Worm (Caenorhabditis elegans): ENCODE measurements around the gene F23D12.7.

F23D12.7 gene

ce11 chrX:14473740-14474139 is 20.1 kb upstream of the F23D12.7 start, which contains the start of gene M163.5:
TSS of gene M163.5 (plus strand) at chrX:14474040.
- TF ChIP-seq hlh-6 (tag; optimal IDR thresholded peaks at IDR 0.05), result no peak
- TF ChIP-seq ceh-31 (tag; optimal IDR thresholded peaks at IDR 0.05), result no peak
- no peak for TF ChIP-seq nhr-11 (tag; optimal IDR thresholded peaks at IDR 0.05)
- no peak for TF ChIP-seq sox-2 (GFP tag; IDR thresholded peaks at IDR 0.05)
- TF ChIP-seq unc-42 (tag; optimal IDR thresholded peaks at IDR 0.05), result no peak
- no peak for TF ChIP-seq ahr-1 (tag; optimal IDR thresholded peaks at IDR 0.05)
- TF ChIP-seq pha-4 (tag; optimal IDR thresholded peaks at IDR 0.05), result no peak
- no peak for TF ChIP-seq nhr-232 (tag; optimal IDR thresholded peaks at IDR 0.05)
- no peak for TF ChIP-seq tbx-2 (tag; optimal IDR thresholded peaks at IDR 0.05)

DNA sequence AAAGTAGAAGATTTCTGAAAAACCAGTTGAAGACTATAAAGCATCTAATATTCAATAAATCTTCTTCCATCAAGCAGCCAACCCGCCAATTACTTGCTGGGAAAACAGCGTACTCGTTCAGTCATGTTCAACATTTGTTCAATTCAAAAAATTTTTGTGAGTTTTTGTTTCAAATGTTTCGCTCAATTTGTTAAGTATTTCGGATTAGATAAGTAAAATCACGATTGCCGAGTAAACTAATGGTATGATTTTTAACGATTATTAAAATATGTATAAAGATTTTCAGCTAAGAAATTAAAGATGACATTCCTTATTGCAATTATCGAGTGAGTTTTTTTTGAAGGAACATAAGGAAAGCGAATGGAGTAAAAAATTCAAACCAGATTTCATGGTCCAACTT is 17.1 kb upstream of the F23D12.7 start, which contains the start of gene M163.10:
TSS of gene M163.10 (plus strand) at position 301 of the 400 bp plus-strand sequence.
- TF ChIP-seq Y22D7AL.16 (tag; optimal IDR thresholded peaks at IDR 0.05), result no peak
- TF ChIP-seq rnt-1 (tag; optimal IDR thresholded peaks at IDR 0.05), result no peak
- no peak for TF ChIP-seq tbx-2 (tag; optimal IDR thresholded peaks at IDR 0.05)
- TF ChIP-seq ttx-3 (tag; optimal IDR thresholded peaks at IDR 0.05), result no peak
- TF ChIP-seq ceh-19 (GFP tag; optimal IDR thresholded peaks at IDR 0.05), result no peak
- TF ChIP-seq fkh-10 (GFP tag; optimal IDR thresholded peaks at IDR 0.05), result no peak
- TF ChIP-seq nhr-232 (tag; optimal IDR thresholded peaks at IDR 0.05), result no peak
- TF ChIP-seq unc-55 (GFP tag; optimal IDR thresholded peaks at IDR 0.05), result no peak
- TF ChIP-seq lim-6 (tag; optimal IDR thresholded peaks at IDR 0.05), result no peak
- no peak for TF ChIP-seq pha-4 (tag; optimal IDR thresholded peaks at IDR 0.05)
- no peak for TF ChIP-seq ceh-22 (tag; optimal IDR thresholded peaks at IDR 0.05)
- no peak for TF ChIP-seq ceh-18 (tag; optimal IDR thresholded peaks at IDR 0.05)
- no peak for TF ChIP-seq sox-2 (GFP tag; IDR thresholded peaks at IDR 0.05)
- no peak for TF ChIP-seq pha-2 (tag; optimal IDR thresholded peaks at IDR 0.05)
- no peak for TF ChIP-seq ceh-2 (tag; optimal IDR thresholded peaks at IDR 0.05)
- TF ChIP-seq odd-2 (tag; optimal IDR thresholded peaks at IDR 0.05), result no peak
- no peak for TF ChIP-seq pqm-1 (tag; optimal IDR thresholded peaks at IDR 0.05)
- TF ChIP-seq ceh-24 (tag; optimal IDR thresholded peaks at IDR 0.05), result no peak

- TF ChIP-seq odd-2 (tag; optimal IDR thresholded peaks at IDR 0.05) (no peak), dmd-4 (tag; optimal IDR thresholded peaks at IDR 0.05; ENCODE audit: borderline replicate concordance) (no peak), K09A11.1 (tag; optimal IDR thresholded peaks at IDR 0.05; ENCODE audit: insufficient read depth) (no peak), fkh-10 (GFP tag; optimal IDR thresholded peaks at IDR 0.05) (no peak), madf-2 (tag; optimal IDR thresholded peaks at IDR 0.05) (no peak), unc-86 (tag; optimal IDR thresholded peaks at IDR 0.05) (no peak), elt-4 (tag; optimal IDR thresholded peaks at IDR 0.05) (no peak), pqm-1 (tag; optimal IDR thresholded peaks at IDR 0.05) (no peak), lin-11 (tag; optimal IDR thresholded peaks at IDR 0.05) (no peak), sdc-2 (tag; optimal IDR thresholded peaks at IDR 0.05) (no peak), gmeb-2 (tag; optimal IDR thresholded peaks at IDR 0.05) (no peak), ceh-19 (GFP tag; optimal IDR thresholded peaks at IDR 0.05) (no peak), ceh-22 (tag; optimal IDR thresholded peaks at IDR 0.05) (no peak), pat-9 (tag; optimal IDR thresholded peaks at IDR 0.05) (no peak), ceh-2 (tag; optimal IDR thresholded peaks at IDR 0.05) (no peak), sox-4 (tag; optimal IDR thresholded peaks at IDR 0.05) (no peak), zip-5 (tag; optimal IDR thresholded peaks at IDR 0.05) (no peak)
These were observed 15.6 kb upstream of the F23D12.7 start, which contains the start of gene M163.9 for ce11 chrX:14469284-14469683. TSS of gene M163.9 (plus strand) at chrX:14469584.

ce11 chrX:14466532-14466931 is 12.9 kb upstream of the F23D12.7 start, which contains the start of gene M163.21:
TSS of gene M163.21 (plus strand) at chrX:14466832.
- TF ChIP-seq ceh-19 (GFP tag; optimal IDR thresholded peaks at IDR 0.05) (no peak), tbx-2 (tag; optimal IDR thresholded peaks at IDR 0.05) (no peak), T23F11.4 (GFP tag; optimal IDR thresholded peaks at IDR 0.05) (no peak), unc-86 (tag; optimal IDR thresholded peaks at IDR 0.05) (no peak), pha-2 (tag; optimal IDR thresholded peaks at IDR 0.05) (no peak), elt-4 (tag; optimal IDR thresholded peaks at IDR 0.05) (no peak)

All from whole organism, late embryonic.